Worm (Caenorhabditis elegans) whole organism, L1 larva: Measurements from ENCODE around the gene sptl-1.

Experiments
- alr-1 ChIP-seq: fragments of 200-800 bp; sonication (Bioruptor generic); optimal IDR thresholded peaks from 2 replicates; lab custom pipeline; 2018; ENCODE audit warnings: borderline replicate concordance, mild to moderate bottlenecking, missing genetic modification characterization, missing compliant biosample characterization
- ceh-82 ChIP-seq, 3 experiments: fragments of 150-350 bp in 1 of 3; sonication (generic microtip) in 2 of 3; optimal IDR thresholded peaks; 2 replicates each; lab custom pipeline; 2014 to 2017; ENCODE audit warnings: missing biosample characterization in 3 of 3, missing genetic modification characterization in 3 of 3
- ces-1 ChIP-seq: fragments of 150-350 bp; optimal IDR thresholded peaks from 2 replicates; lab custom pipeline; 2014; ENCODE audit warnings: missing biosample characterization, missing genetic modification reagents, missing genetic modification characterization
- dpl-1 ChIP-seq, 3 experiments: fragments of 150-350 bp in 2 of 3; sonication (generic microtip) in 1 of 3; optimal IDR thresholded peaks; 2 replicates each; lab custom pipeline; 2014 to 2017; ENCODE audit warnings: missing biosample characterization in 3 of 3, missing genetic modification characterization in 3 of 3, missing genetic modification reagents in 3 of 3
- efl-1 ChIP-seq, 4 experiments: fragments of 150-350 bp; optimal IDR thresholded peaks in 3 of 4; peaks in 1 of 4; 1 replicate in 1 of 4; 2 replicates in 3 of 4; lab custom pipeline; 2014; ENCODE audit warnings: missing biosample characterization in 2 of 4, missing genetic modification characterization in 2 of 4, missing genetic modification reagents in 2 of 4
- mdl-1 ChIP-seq, 2 experiments: fragments of 150-350 bp; optimal IDR thresholded peaks; 2 replicates each; lab custom pipeline; 2014 to 2017; ENCODE audit warnings: missing biosample characterization in 2 of 2, missing genetic modification characterization in 2 of 2, inconsistent platforms in 1 of 2
- nhr-237 ChIP-seq: fragments of 150-350 bp; optimal IDR thresholded peaks from 2 replicates; lab custom pipeline; 2014; ENCODE audit warnings: missing biosample characterization, missing genetic modification characterization
- nhr-28 ChIP-seq: fragments of 150-350 bp; optimal IDR thresholded peaks from 2 replicates; lab custom pipeline; 2014; ENCODE audit warnings: missing biosample characterization, missing genetic modification characterization
- nhr-76 ChIP-seq: sonication (generic microtip); optimal IDR thresholded peaks from 2 replicates; lab custom pipeline; 2017; ENCODE audit warnings: missing biosample characterization, missing genetic modification characterization
- nhr-77 ChIP-seq: fragments of 150-350 bp; optimal IDR thresholded peaks from 2 replicates; lab custom pipeline; 2014; ENCODE audit warnings: missing biosample characterization, missing genetic modification characterization
- pqm-1 ChIP-seq: sonication (generic microtip); optimal IDR thresholded peaks from 3 replicates; lab custom pipeline; 2017; ENCODE audit warnings: missing biosample characterization, missing genetic modification characterization
- unc-130 ChIP-seq: fragments of 150-350 bp; optimal IDR thresholded peaks from 2 replicates; lab custom pipeline; 2017; ENCODE audit warnings: missing biosample characterization, missing genetic modification characterization, inconsistent platforms
- ztf-11 ChIP-seq, 2 experiments: sonication (generic microtip); optimal IDR thresholded peaks; 2 replicates each; lab custom pipeline; 2016 to 2017; ENCODE audit warnings: missing genetic modification characterization in 2 of 2, missing biosample characterization in 1 of 2, missing compliant biosample characterization in 1 of 2

ce11 chrII:8212-8611, 43.2 kb upstream of the sptl-1 start:
- TF ChIP-seq pqm-1 (tag; lab: Kevin White, UChicago) = no peak
- no peak for TF ChIP-seq unc-130 (tag; lab: Kevin White, UChicago)
- no peak for TF ChIP-seq nhr-28 (tag; lab: Kevin White, UChicago)
- TF ChIP-seq ces-1 (GFP tag; lab: Kevin White, UChicago) = no peak
- no peak for TF ChIP-seq ceh-82 (tag; optimal IDR thresholded peaks at IDR 0.05; lab: Kevin White, UChicago)
- no peak for TF ChIP-seq nhr-237 (tag; lab: Kevin White, UChicago)
- TF ChIP-seq alr-1 (tag; lab: Kevin White, UChicago) = no peak
- TF ChIP-seq dpl-1 (GFP tag; optimal IDR thresholded peaks at IDR 0.05; lab: Kevin White, UChicago) = no peak
- no peak for TF ChIP-seq ztf-11 (tag; optimal IDR thresholded peaks at IDR 0.05; lab: Kevin White, UChicago)
- no peak for TF ChIP-seq efl-1 (optimal IDR thresholded peaks at IDR 0.05; lab: Kevin White, UChicago)
- TF ChIP-seq efl-1 (GFP tag; optimal IDR thresholded peaks at IDR 0.05 in 1 of 2; lab: Kevin White, UChicago) = no peak
- TF ChIP-seq nhr-76 = no peak
- no peak for TF ChIP-seq mdl-1 (tag; optimal IDR thresholded peaks at IDR 0.05; lab: Kevin White, UChicago)
- TF ChIP-seq nhr-77 (tag; lab: Kevin White, UChicago) = no peak
